Fruit fly (Drosophila melanogaster) whole organism, embryonic: ENCODE results near the gene CG8066.

Experiments
- CG12769 ChIP-seq: fragments of 200-800 bp; sonication (Bioruptor generic); optimal IDR thresholded peaks from 2 replicates; lab custom pipeline; 2019; ENCODE audit warnings: missing biosample characterization, mild to moderate bottlenecking, missing genetic modification characterization, moderate library complexity
- CG1529 ChIP-seq: fragments of 200-800 bp; sonication (Bioruptor generic); optimal IDR thresholded peaks from 3 replicates; lab custom pipeline; 2018; ENCODE audit warnings: missing biosample characterization, missing genetic modification characterization
- CG15601 ChIP-seq: fragments of 200-800 bp; sonication (Bioruptor generic); optimal IDR thresholded peaks from 3 replicates; lab custom pipeline; 2019; ENCODE audit warnings: missing biosample characterization, mild to moderate bottlenecking, missing genetic modification characterization, moderate library complexity
- CG16863 ChIP-seq: fragments of 200-800 bp; sonication (Bioruptor generic); optimal IDR thresholded peaks from 3 replicates; lab custom pipeline; 2016; ENCODE audit warnings: missing biosample characterization, missing genetic modification characterization
- CG17186 ChIP-seq: fragments of 200-800 bp; sonication (Bioruptor generic); optimal IDR thresholded peaks from 3 replicates; lab custom pipeline; 2017; ENCODE audit warnings: missing biosample characterization, missing genetic modification reagents, missing genetic modification characterization
- CG17361 ChIP-seq: fragments of 200-800 bp; sonication (Bioruptor generic); IDR thresholded peaks from 3 replicates; pipeline ENCODE4 v1.3.6; 2022; ENCODE audit warnings: missing biosample characterization, missing genetic modification characterization
- CG17612 ChIP-seq: fragments of 200-800 bp; sonication (Bioruptor generic); IDR thresholded peaks from 2 replicates; pipeline ENCODE4 v1.3.6; 2022; ENCODE audit warnings: missing biosample characterization, missing genetic modification characterization
- CG30431 ChIP-seq: fragments of 200-800 bp; sonication (Bioruptor generic); optimal IDR thresholded peaks from 2 replicates; lab custom pipeline; 2017; ENCODE audit warnings: missing biosample characterization, missing genetic modification characterization
- CG31224 ChIP-seq: fragments of 200-800 bp; sonication (Bioruptor generic); IDR thresholded peaks from 2 replicates; pipeline ENCODE4 v1.3.6; 2022; ENCODE audit warnings: missing biosample characterization, missing genetic modification characterization
- CG31441 ChIP-seq: fragments of 200-800 bp; sonication (Bioruptor generic); IDR thresholded peaks from 2 replicates; pipeline ENCODE4 v1.3.6; 2022; ENCODE audit warnings: missing biosample characterization, missing genetic modification characterization
- CG33213 ChIP-seq: fragments of 200-800 bp; sonication (Bioruptor generic); optimal IDR thresholded peaks from 3 replicates; lab custom pipeline; 2016; ENCODE audit warnings: missing biosample characterization, missing genetic modification characterization
- CG3838 ChIP-seq: fragments of 200-800 bp; sonication (Bioruptor generic); optimal IDR thresholded peaks from 3 replicates; lab custom pipeline; 2016; ENCODE audit warnings: missing biosample characterization, missing genetic modification characterization
- CG6854 ChIP-seq: fragments of 200-800 bp; sonication (Bioruptor generic); optimal IDR thresholded peaks from 3 replicates; lab custom pipeline; 2017; ENCODE audit warnings: missing biosample characterization, mild to moderate bottlenecking, missing genetic modification characterization
- CG7987 ChIP-seq: fragments of 200-800 bp; sonication (Bioruptor generic); optimal IDR thresholded peaks from 2 replicates; lab custom pipeline; 2018; ENCODE audit warnings: missing biosample characterization, mild to moderate bottlenecking, missing genetic modification characterization, moderate library complexity
- CG8944 ChIP-seq: fragments of 200-800 bp; sonication (Bioruptor generic); optimal IDR thresholded peaks from 3 replicates; lab custom pipeline; 2016; ENCODE audit warnings: missing biosample characterization, missing genetic modification characterization
- CG9817 ChIP-seq: fragments of 200-800 bp; sonication (Bioruptor generic); optimal IDR thresholded peaks from 2 replicates; lab custom pipeline; 2018; ENCODE audit warnings: missing biosample characterization, mild to moderate bottlenecking, missing genetic modification characterization, moderate library complexity
- Chrac-16 ChIP-seq: fragments of 200-800 bp; sonication (Bioruptor generic); optimal IDR thresholded peaks from 3 replicates; lab custom pipeline; 2016; ENCODE audit warnings: missing biosample characterization, missing genetic modification characterization
- Dad ChIP-seq: fragments of 200-800 bp; sonication (Bioruptor generic); optimal IDR thresholded peaks from 3 replicates; lab custom pipeline; 2016; ENCODE audit warnings: missing biosample characterization, missing genetic modification characterization
- Doc2 ChIP-seq: fragments of 200-800 bp; sonication (Bioruptor generic); IDR thresholded peaks from 2 replicates; pipeline ENCODE4 v1.3.6; 2022; ENCODE audit warnings: missing biosample characterization, missing genetic modification characterization
- Ets65A ChIP-seq: fragments of 200-800 bp; sonication (Bioruptor generic); peaks from one replicate; lab custom pipeline; 2016; ENCODE audit warnings: missing biosample characterization, missing genetic modification characterization
- Fer1 ChIP-seq: fragments of 200-800 bp; sonication (Bioruptor generic); optimal IDR thresholded peaks from 2 replicates; lab custom pipeline; 2017; ENCODE audit warnings: missing biosample characterization, mild to moderate bottlenecking, missing genetic modification characterization
- MBD-R2 ChIP-seq: fragments of 200-800 bp; sonication (Bioruptor generic); IDR thresholded peaks from 2 replicates; pipeline ENCODE4 v1.3.6; 2022; ENCODE audit warnings: missing biosample characterization, missing genetic modification characterization
- Max ChIP-seq: fragments of 200-800 bp; sonication (Bioruptor generic); optimal IDR thresholded peaks from 2 replicates; lab custom pipeline; 2016; ENCODE audit warnings: missing biosample characterization, mild to moderate bottlenecking, missing genetic modification characterization
- Mrtf ChIP-seq: fragments of 200-800 bp; sonication (Bioruptor generic); IDR thresholded peaks from 3 replicates; pipeline ENCODE4 v1.3.6; 2022; ENCODE audit warnings: missing biosample characterization, missing genetic modification characterization
- Nf-YA ChIP-seq: fragments of 200-800 bp; sonication (Bioruptor generic); IDR thresholded peaks from 2 replicates; pipeline ENCODE4 v1.3.6; 2022; ENCODE audit warnings: missing biosample characterization, missing genetic modification characterization
- Nf-YB ChIP-seq: fragments of 200-800 bp; sonication (Bioruptor generic); optimal IDR thresholded peaks from 3 replicates; lab custom pipeline; 2019; ENCODE audit warnings: missing biosample characterization, mild to moderate bottlenecking, missing genetic modification characterization, moderate library complexity
- Rx ChIP-seq: fragments of 200-800 bp; sonication (Bioruptor generic); IDR thresholded peaks from 2 replicates; pipeline ENCODE4 v1.3.6; 2022; ENCODE audit warnings: missing biosample characterization, missing genetic modification characterization
- Spps ChIP-seq: fragments of 200-800 bp; sonication (Bioruptor generic); optimal IDR thresholded peaks from 2 replicates; lab custom pipeline; 2018; ENCODE audit warnings: missing biosample characterization, mild to moderate bottlenecking, missing genetic modification characterization
- Taf1 ChIP-seq: fragments of 200-800 bp; sonication (Bioruptor generic); IDR thresholded peaks from 2 replicates; pipeline ENCODE4 v1.3.6; 2022; ENCODE audit warnings: missing biosample characterization, missing genetic modification characterization
- al ChIP-seq: fragments of 200-800 bp; sonication (Bioruptor generic); IDR thresholded peaks from 2 replicates; pipeline ENCODE4 v1.3.6; 2022; ENCODE audit warnings: missing biosample characterization, missing genetic modification characterization
- amos ChIP-seq: fragments of 200-800 bp; sonication (Bioruptor generic); IDR thresholded peaks from 2 replicates; pipeline ENCODE4 v1.3.6; 2022; ENCODE audit warnings: missing biosample characterization, missing genetic modification characterization; ENCODE audit not compliant: partially characterized antibody
- ash1 ChIP-seq: fragments of 200-800 bp; sonication (Bioruptor generic); optimal IDR thresholded peaks from 2 replicates; lab custom pipeline; 2018; ENCODE audit warnings: missing biosample characterization, mild to moderate bottlenecking, missing genetic modification characterization
- ato ChIP-seq: fragments of 200-800 bp; sonication (Bioruptor generic); IDR thresholded peaks from 2 replicates; pipeline ENCODE4 v1.3.6; 2022; ENCODE audit warnings: missing biosample characterization, missing genetic modification characterization; ENCODE audit not compliant: partially characterized antibody
- bigmax ChIP-seq: fragments of 200-800 bp; sonication (Bioruptor generic); optimal IDR thresholded peaks from 2 replicates; lab custom pipeline; 2018; ENCODE audit warnings: missing biosample characterization, mild to moderate bottlenecking, missing genetic modification characterization
- bowl ChIP-seq: fragments of 200-800 bp; sonication (Bioruptor generic); IDR thresholded peaks from 2 replicates; pipeline ENCODE4 v1.3.6; 2022; ENCODE audit warnings: missing biosample characterization, missing genetic modification characterization
- crol ChIP-seq: fragments of 200-800 bp; sonication (Bioruptor generic); IDR thresholded peaks from 2 replicates; pipeline ENCODE4 v1.3.6; 2022; ENCODE audit warnings: missing biosample characterization, missing genetic modification characterization
- dimm ChIP-seq: fragments of 200-800 bp; sonication (Bioruptor generic); IDR thresholded peaks from 2 replicates; pipeline ENCODE4 v1.3.6; 2022; ENCODE audit warnings: missing biosample characterization, missing genetic modification characterization
- fd3F ChIP-seq: fragments of 200-800 bp; sonication (Bioruptor generic); optimal IDR thresholded peaks from 2 replicates; lab custom pipeline; 2018; ENCODE audit warnings: missing biosample characterization, mild to moderate bottlenecking, missing genetic modification characterization, moderate library complexity
- fru ChIP-seq: fragments of >200 bp; optimal IDR thresholded peaks from 2 replicates; lab custom pipeline; 2017
- gem ChIP-seq: fragments of 200-800 bp; sonication (Bioruptor generic); optimal IDR thresholded peaks from 2 replicates; lab custom pipeline; 2019; ENCODE audit warnings: missing biosample characterization, mild to moderate bottlenecking, missing genetic modification characterization, moderate library complexity
- gfzf ChIP-seq: fragments of 200-800 bp; sonication (Bioruptor generic); optimal IDR thresholded peaks from 2 replicates; lab custom pipeline; 2016; ENCODE audit warnings: missing biosample characterization, mild to moderate bottlenecking, missing genetic modification characterization, moderate library complexity
- grau ChIP-seq: fragments of 200-800 bp; optimal IDR thresholded peaks from 3 replicates; lab custom pipeline; 2019; ENCODE audit warnings: missing biosample characterization, mild to moderate bottlenecking, missing genetic modification characterization, moderate library complexity
- gro ChIP-seq: fragments of 200-800 bp; sonication (Bioruptor generic); optimal IDR thresholded peaks from 2 replicates; lab custom pipeline; 2016; ENCODE audit warnings: missing biosample characterization, missing genetic modification characterization
- gsb-n ChIP-seq: fragments of 200-800 bp; sonication (Bioruptor generic); optimal IDR thresholded peaks from 3 replicates; lab custom pipeline; 2018; ENCODE audit warnings: missing biosample characterization, mild to moderate bottlenecking, missing genetic modification characterization
- kay ChIP-seq: fragments of 200-800 bp; sonication (Bioruptor generic); optimal IDR thresholded peaks from 2 replicates; lab custom pipeline; 2016; ENCODE audit warnings: missing biosample characterization, missing genetic modification characterization
- nerfin-1 ChIP-seq: fragments of 200-800 bp; sonication (Bioruptor generic); optimal IDR thresholded peaks from 3 replicates; lab custom pipeline; 2019; ENCODE audit warnings: missing biosample characterization, mild to moderate bottlenecking, missing genetic modification characterization, moderate library complexity
- onecut ChIP-seq: fragments of 200-800 bp; sonication (Bioruptor generic); IDR thresholded peaks from 2 replicates; pipeline ENCODE4 v1.3.6; 2022; ENCODE audit warnings: missing biosample characterization, missing genetic modification characterization
- pb ChIP-seq: fragments of 200-800 bp; sonication (Bioruptor generic); optimal IDR thresholded peaks from 3 replicates; lab custom pipeline; 2016; ENCODE audit warnings: missing biosample characterization, missing genetic modification characterization
- tap ChIP-seq: fragments of 200-800 bp; optimal IDR thresholded peaks from 3 replicates; lab custom pipeline; 2019; ENCODE audit warnings: missing biosample characterization, mild to moderate bottlenecking, missing genetic modification characterization, moderate library complexity
- zen ChIP-seq: fragments of 200-800 bp; sonication (Bioruptor generic); optimal IDR thresholded peaks from 3 replicates; lab custom pipeline; 2018; ENCODE audit warnings: missing biosample characterization, mild to moderate bottlenecking, missing genetic modification characterization, moderate library complexity
- zfh2 ChIP-seq: fragments of 200-800 bp; sonication (Bioruptor generic); optimal IDR thresholded peaks from 2 replicates; lab custom pipeline; 2016; ENCODE audit warnings: missing biosample characterization, missing genetic modification characterization

The CG8066 gene

dm6 chr3R:14558383-14558883 lies 10.2 kb downstream of the CG8066 start (continued):
- TF ChIP-seq Nf-YB (GFP tag; lab: Kevin White, UChicago) (peak; percentile 80), dimm (peak; percentile 71), Chrac-16 (peak; percentile 87), fd3F (GFP tag; lab: Kevin White, UChicago) (peak; percentile 88), al (peak; percentile 71), Dad (GFP tag; lab: Kevin White, UChicago) (peak; percentile 87), CG17186 (peak; percentile 64), MBD-R2 (peak; percentile 62), Nf-YA (GFP tag; lab: Robert Waterston, UW) (peak; percentile 80), CG31224 (GFP tag; lab: Robert Waterston, UW) (peak; percentile 69), Rx (peak; percentile 66), CG12769 (peak; percentile 77), amos (GFP tag; lab: Robert Waterston, UW) (no peak), CG9817 (tag; lab: Kevin White, UChicago) (peak; percentile 90), fru (no peak), bowl (GFP tag; lab: Robert Waterston, UW) (peak; percentile 79), ash1 (GFP tag; lab: Kevin White, UChicago) (peak; percentile 52), Spps (tag; lab: Kevin White, UChicago) (no peak), Max (GFP tag; lab: Kevin White, UChicago) (peak; percentile 88), CG3838 (GFP tag; lab: Kevin White, UChicago) (peak; percentile 48), gfzf (GFP tag; lab: Kevin White, UChicago) (peak; percentile 9), CG16863 (peak; percentile 86), gro (GFP tag; lab: Kevin White, UChicago) (peak; percentile 91), CG15601 (tag; lab: Kevin White, UChicago) (peak; percentile 81), CG1529 (peak; percentile 88), nerfin-1 (tag; lab: Kevin White, UChicago) (peak; percentile 91), CG33213 (GFP tag; lab: Kevin White, UChicago) (peak; percentile 78), CG7987 (GFP tag; lab: Kevin White, UChicago) (peak; percentile 75), Ets65A (peak; percentile 95), ato (GFP tag; lab: Robert Waterston, UW) (no peak), zfh2 (GFP tag; lab: Kevin White, UChicago) (peak; percentile 86), tap (peak; percentile 86), Mrtf (peak; percentile 77; the same call in 2 of the 3 replicates), gem (tag; lab: Kevin White, UChicago) (peak; percentile 97), CG8944 (GFP tag; lab: Kevin White, UChicago) (peak; percentile 76), CG17612 (GFP tag; lab: Robert Waterston, UW) (peak; percentile 63), CG30431 (GFP tag; lab: Kevin White, UChicago) (peak; percentile 78), grau (peak; percentile 93), gsb-n (tag; lab: Kevin White, UChicago) (peak; percentile 84), Fer1 (peak; percentile 97), onecut (GFP tag; lab: Robert Waterston, UW) (peak; percentile 85), bigmax (peak; percentile 43), kay (GFP tag; lab: Kevin White, UChicago) (peak; percentile 84), CG17361 (GFP tag; lab: Robert Waterston, UW) (peak; percentile 95), Taf1 (peak; percentile 68), CG31441 (GFP tag; lab: Robert Waterston, UW) (peak; percentile 96), zen (tag; lab: Kevin White, UChicago) (no peak), Doc2 (GFP tag; lab: Robert Waterston, UW) (peak; percentile 64; the same call in 1 of the 2 replicates), pb (GFP tag; lab: Kevin White, UChicago) (peak; percentile 90), CG6854 (GFP tag; lab: Kevin White, UChicago) (peak; percentile 93), crol (no peak)
